Fruit fly (Drosophila melanogaster): ENCODE measurements around the gene CG46412.

DNA sequence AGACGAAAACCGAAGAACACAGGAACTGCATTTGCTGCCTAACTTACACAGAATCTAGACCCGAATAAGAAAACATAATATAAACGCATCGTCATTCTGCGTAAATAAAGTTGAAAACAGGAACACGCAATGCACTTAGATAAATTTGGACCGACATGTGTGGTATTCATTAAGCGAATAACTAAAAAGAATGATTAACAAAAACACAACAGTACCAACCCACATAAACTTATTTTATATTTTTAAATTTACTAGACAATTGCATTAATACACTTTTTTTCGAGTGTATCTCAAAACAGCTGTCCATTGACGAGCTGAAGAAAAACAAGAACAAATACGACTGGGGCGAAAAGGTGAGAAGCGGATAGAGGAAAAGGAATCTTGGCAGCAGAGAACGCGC, 9.5 kb downstream of the CG46412 start:
- TF ChIP-seq gl (tag; optimal IDR thresholded peaks at IDR 0.05) (peak; percentile 27), CG17806 (tag; optimal IDR thresholded peaks at IDR 0.05) (peak; percentile 73), fd96Ca (GFP tag; IDR thresholded peaks at IDR 0.05) (no peak), CG9948 (tag; optimal IDR thresholded peaks at IDR 0.05) (peak; percentile 55)

Data from whole organism, pupa.